Fruit fly (Drosophila melanogaster) whole organism, prepupa: Measurements from ENCODE around the gene APP-BP1.

Experiments used
- Blimp-1 ChIP-seq: fragments of 200-800 bp; sonication (Bioruptor generic); optimal IDR thresholded peaks from 3 replicates; lab custom pipeline; 2017; ENCODE audit warnings: missing biosample characterization, missing genetic modification characterization, mild to moderate bottlenecking, moderate library complexity, missing genetic modification reagents
- CG10631 ChIP-seq: fragments of 200-800 bp; sonication (Bioruptor generic); optimal IDR thresholded peaks from 2 replicates; lab custom pipeline; 2016; ENCODE audit warnings: missing biosample characterization, missing genetic modification characterization
- CG11762 ChIP-seq: fragments of 200-800 bp; sonication (Bioruptor generic); optimal IDR thresholded peaks from 3 replicates; lab custom pipeline; 2016; ENCODE audit warnings: missing biosample characterization, missing genetic modification characterization; ENCODE audit not compliant: insufficient read depth
- CG11902 ChIP-seq: fragments of 200-800 bp; sonication (Bioruptor generic); optimal IDR thresholded peaks from 3 replicates; lab custom pipeline; 2016; ENCODE audit warnings: missing biosample characterization, missing genetic modification characterization
- CG15336 ChIP-seq: fragments of 200-800 bp; sonication (Bioruptor generic); IDR thresholded peaks from 2 replicates; pipeline ENCODE4 v1.3.6; 2022; ENCODE audit warnings: missing biosample characterization, missing genetic modification characterization
- CG1621 ChIP-seq: fragments of 200-800 bp; sonication (Bioruptor generic); optimal IDR thresholded peaks from 3 replicates; lab custom pipeline; 2018; ENCODE audit warnings: missing biosample characterization, mild to moderate bottlenecking, missing genetic modification characterization
- CG3032 ChIP-seq: fragments of 200-800 bp; optimal IDR thresholded peaks from 2 replicates; lab custom pipeline; 2019; ENCODE audit warnings: missing biosample characterization, mild to moderate bottlenecking, missing genetic modification characterization, moderate library complexity
- CG31627 ChIP-seq: fragments of 200-800 bp; sonication (Bioruptor generic); optimal IDR thresholded peaks from 3 replicates; lab custom pipeline; 2016; ENCODE audit warnings: missing biosample characterization, missing genetic modification characterization
- CG32006 ChIP-seq: fragments of 200-800 bp; sonication (Bioruptor generic); optimal IDR thresholded peaks from 3 replicates; lab custom pipeline; 2017; ENCODE audit warnings: missing biosample characterization, mild to moderate bottlenecking, missing genetic modification characterization
- CG34406 ChIP-seq: fragments of 200-800 bp; sonication (Bioruptor generic); optimal IDR thresholded peaks from 3 replicates; lab custom pipeline; 2016; ENCODE audit warnings: missing biosample characterization, missing genetic modification characterization
- CG3919 ChIP-seq: fragments of 200-800 bp; sonication (Bioruptor generic); optimal IDR thresholded peaks from 3 replicates; lab custom pipeline; 2016; ENCODE audit warnings: missing biosample characterization, missing genetic modification characterization
- CG4318 ChIP-seq: fragments of 200-800 bp; sonication (Bioruptor generic); optimal IDR thresholded peaks from 3 replicates; lab custom pipeline; 2017; ENCODE audit warnings: missing biosample characterization, mild to moderate bottlenecking, missing genetic modification characterization
- CG6163 ChIP-seq: fragments of 200-800 bp; sonication (Bioruptor generic); IDR thresholded peaks from 3 replicates; pipeline ENCODE4 v1.3.6; 2022; ENCODE audit warnings: missing biosample characterization, missing genetic modification characterization
- CG6276 ChIP-seq: fragments of 200-800 bp; sonication (Bioruptor generic); optimal IDR thresholded peaks from 2 replicates; lab custom pipeline; 2017; ENCODE audit warnings: missing biosample characterization, mild to moderate bottlenecking, missing genetic modification characterization
- CG6808 ChIP-seq: fragments of 200-800 bp; sonication (Bioruptor generic); optimal IDR thresholded peaks from 3 replicates; lab custom pipeline; 2017; ENCODE audit warnings: missing biosample characterization, missing genetic modification characterization, mild to moderate bottlenecking, moderate library complexity, missing genetic modification reagents
- CG6854 ChIP-seq: fragments of 200-800 bp; sonication (Bioruptor generic); optimal IDR thresholded peaks from 2 replicates; lab custom pipeline; 2017; ENCODE audit warnings: missing biosample characterization, mild to moderate bottlenecking, missing genetic modification characterization
- CG8119 ChIP-seq: fragments of 200-800 bp; sonication (Bioruptor generic); IDR thresholded peaks from 3 replicates; pipeline ENCODE4 v1.3.6; 2022; ENCODE audit warnings: missing biosample characterization, missing genetic modification characterization
- CG8319 ChIP-seq: fragments of 200-800 bp; sonication (Bioruptor generic); optimal IDR thresholded peaks from 3 replicates; lab custom pipeline; 2016; ENCODE audit warnings: missing biosample characterization, missing genetic modification characterization
- CG9139 ChIP-seq: fragments of 200-800 bp; sonication (Bioruptor generic); optimal IDR thresholded peaks from 3 replicates; lab custom pipeline; 2017; ENCODE audit warnings: missing biosample characterization, mild to moderate bottlenecking, missing genetic modification characterization
- Eip78C ChIP-seq: fragments of 200-800 bp; sonication (Bioruptor generic); peaks from one replicate; lab custom pipeline; 2016; ENCODE audit warnings: missing biosample characterization, missing genetic modification characterization
- Ets21C ChIP-seq: fragments of 200-800 bp; sonication (Bioruptor generic); optimal IDR thresholded peaks from 3 replicates; lab custom pipeline; 2016; ENCODE audit warnings: missing biosample characterization, missing genetic modification characterization
- Ets96B ChIP-seq: fragments of 200-800 bp; optimal IDR thresholded peaks from 2 replicates; lab custom pipeline; 2019; ENCODE audit warnings: missing biosample characterization, mild to moderate bottlenecking, missing genetic modification characterization, moderate library complexity
- Hr38 ChIP-seq: sonication (Bioruptor generic); optimal IDR thresholded peaks from 2 replicates; lab custom pipeline; 2016; ENCODE audit warnings: missing biosample characterization, missing genetic modification characterization
- Hr39 ChIP-seq: fragments of 200-800 bp; sonication (Bioruptor generic); optimal IDR thresholded peaks from 2 replicates; lab custom pipeline; 2016; ENCODE audit warnings: missing biosample characterization, missing genetic modification characterization
- Hr4 ChIP-seq: fragments of 200-800 bp; sonication (Bioruptor generic); optimal IDR thresholded peaks from 3 replicates; lab custom pipeline; 2016; ENCODE audit warnings: missing biosample characterization, missing genetic modification characterization
- Lpt ChIP-seq: fragments of 200-800 bp; sonication (Bioruptor generic); optimal IDR thresholded peaks from 3 replicates; lab custom pipeline; 2016; ENCODE audit warnings: missing biosample characterization, missing genetic modification characterization
- Met ChIP-seq: fragments of 200-800 bp; sonication (Bioruptor generic); optimal IDR thresholded peaks from 3 replicates; lab custom pipeline; 2016; ENCODE audit warnings: missing biosample characterization, missing genetic modification characterization
- OdsH ChIP-seq: fragments of 200-800 bp; sonication (Bioruptor generic); optimal IDR thresholded peaks from 3 replicates; lab custom pipeline; 2016; ENCODE audit warnings: missing biosample characterization, missing genetic modification characterization
- Sox102F ChIP-seq: fragments of 200-800 bp; sonication (Bioruptor generic); optimal IDR thresholded peaks from 2 replicates; lab custom pipeline; 2016; ENCODE audit warnings: missing biosample characterization, mild to moderate bottlenecking, missing genetic modification characterization
- Sox15 ChIP-seq: fragments of 200-800 bp; sonication (Bioruptor generic); optimal IDR thresholded peaks from 3 replicates; lab custom pipeline; 2016; ENCODE audit warnings: missing biosample characterization, missing genetic modification characterization
- acj6 ChIP-seq: fragments of 200-800 bp; sonication (Bioruptor generic); optimal IDR thresholded peaks from 3 replicates; lab custom pipeline; 2016; ENCODE audit warnings: missing biosample characterization, missing genetic modification characterization
- cyc ChIP-seq: fragments of 200-800 bp; sonication (Bioruptor generic); optimal IDR thresholded peaks from 3 replicates; lab custom pipeline; 2016; ENCODE audit warnings: missing biosample characterization, missing genetic modification characterization
- dac ChIP-seq: fragments of 200-800 bp; sonication (Bioruptor generic); optimal IDR thresholded peaks from 2 replicates; lab custom pipeline; 2017; ENCODE audit warnings: missing biosample characterization, mild to moderate bottlenecking, missing genetic modification characterization
- eg ChIP-seq: fragments of 200-800 bp; sonication (Bioruptor generic); IDR thresholded peaks from 3 replicates; pipeline ENCODE4 v1.3.6; 2022; ENCODE audit warnings: missing biosample characterization, missing genetic modification characterization
- esn ChIP-seq: fragments of 200-800 bp; sonication (Bioruptor generic); optimal IDR thresholded peaks from 2 replicates; lab custom pipeline; 2016; ENCODE audit warnings: missing biosample characterization, mild to moderate bottlenecking, missing genetic modification characterization, moderate library complexity
- fd85E ChIP-seq: fragments of 200-800 bp; sonication (Bioruptor generic); optimal IDR thresholded peaks from 3 replicates; lab custom pipeline; 2016; ENCODE audit warnings: missing biosample characterization, missing genetic modification characterization
- fkh ChIP-seq: fragments of 200-800 bp; sonication (Bioruptor generic); optimal IDR thresholded peaks from 3 replicates; lab custom pipeline; 2017; ENCODE audit warnings: missing biosample characterization, mild to moderate bottlenecking, missing genetic modification characterization, moderate library complexity
- lz ChIP-seq: fragments of 200-800 bp; sonication (Bioruptor generic); optimal IDR thresholded peaks from 3 replicates; lab custom pipeline; 2016; ENCODE audit warnings: missing biosample characterization, missing genetic modification characterization
- net ChIP-seq: fragments of 200-800 bp; sonication (Bioruptor generic); optimal IDR thresholded peaks from 3 replicates; lab custom pipeline; 2016; ENCODE audit warnings: missing biosample characterization, missing genetic modification characterization
- pdm3 ChIP-seq: fragments of 200-800 bp; sonication (Bioruptor generic); optimal IDR thresholded peaks from 3 replicates; lab custom pipeline; 2016; ENCODE audit warnings: missing biosample characterization, missing genetic modification characterization
- salr ChIP-seq, 2 experiments: fragments of 200-800 bp; sonication (Bioruptor generic); optimal IDR thresholded peaks; 3 replicates each; lab custom pipeline; 2016 to 2018; ENCODE audit warnings: missing biosample characterization in 2 of 2, missing genetic modification characterization in 2 of 2, mild to moderate bottlenecking in 1 of 2
- ss ChIP-seq, 2 experiments: fragments of 200-800 bp; sonication (Bioruptor generic); optimal IDR thresholded peaks; 2 replicates in 1 of 2; 3 replicates in 1 of 2; lab custom pipeline; 2017 to 2018; ENCODE audit warnings: mild to moderate bottlenecking in 2 of 2, missing biosample characterization in 2 of 2, missing genetic modification characterization in 2 of 2, moderate library complexity in 1 of 2
- topi ChIP-seq: fragments of 200-800 bp; sonication (Bioruptor generic); optimal IDR thresholded peaks from 3 replicates; lab custom pipeline; 2016; ENCODE audit warnings: missing biosample characterization, missing genetic modification characterization
- vri ChIP-seq: fragments of 200-800 bp; sonication (Bioruptor generic); optimal IDR thresholded peaks from 3 replicates; lab custom pipeline; 2016; ENCODE audit warnings: missing biosample characterization, mild to moderate bottlenecking, missing genetic modification characterization

Gene APP-BP1

DNA sequence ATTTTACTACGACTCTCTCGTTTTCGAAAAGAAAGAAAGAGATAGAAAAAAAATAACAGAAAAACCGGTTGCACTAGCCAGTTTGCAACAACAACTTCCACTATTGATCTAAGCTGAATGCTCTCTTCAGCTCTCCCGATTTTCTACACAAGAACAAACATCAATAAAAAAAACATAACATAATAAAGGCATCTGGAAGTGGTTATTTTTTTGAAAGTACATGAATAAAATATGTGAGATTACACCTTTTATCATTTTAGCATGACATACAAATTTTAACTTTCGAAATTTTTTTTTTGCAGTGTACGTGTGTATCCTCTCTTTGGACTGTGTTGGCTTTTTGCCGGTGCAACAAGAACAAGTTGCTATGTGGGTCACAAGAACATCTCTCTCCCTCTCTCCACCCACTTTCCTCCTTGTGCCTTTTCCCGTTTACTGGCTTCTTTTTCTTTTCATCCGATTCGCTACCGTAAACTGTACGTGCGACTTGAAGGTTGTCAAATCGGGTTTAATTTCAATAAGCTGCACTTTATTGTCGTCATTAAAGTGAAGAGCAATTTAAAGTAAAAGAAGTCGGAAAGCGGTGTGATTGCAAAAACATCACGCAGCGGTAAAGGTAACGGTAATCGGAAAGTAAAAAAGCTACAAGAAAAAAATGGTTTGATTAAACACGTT, 13.5 kb upstream of the APP-BP1 start (continued):
- TF ChIP-seq vri (GFP tag; lab: Kevin White, UChicago) (peak; percentile 63), CG6163 (GFP tag; lab: Robert Waterston, UW) (peak; percentile 99), dac (GFP tag; lab: Kevin White, UChicago) (peak; percentile 94), CG32006 (GFP tag; lab: Kevin White, UChicago) (peak; percentile 99), acj6 (GFP tag; lab: Kevin White, UChicago) (peak; percentile 97), Lpt (GFP tag; lab: Kevin White, UChicago) (peak; percentile 99), CG3032 (tag; lab: Kevin White, UChicago) (peak; percentile 96), CG8119 (peak; percentile 100), Hr39 (GFP tag; lab: Kevin White, UChicago) (no peak), Eip78C (GFP tag; lab: Kevin White, UChicago) (peak; percentile 100), net (peak; percentile 99), CG31627 (GFP tag; lab: Kevin White, UChicago) (peak; percentile 87), ss (GFP tag; optimal IDR thresholded peaks at IDR 0.05; lab: Kevin White, UChicago) (peak; percentile 95 to 97), CG6808 (GFP tag; lab: Kevin White, UChicago) (peak; percentile 93), CG3919 (GFP tag; lab: Kevin White, UChicago) (peak; percentile 98), CG11902 (GFP tag; lab: Kevin White, UChicago) (peak; percentile 83), Ets21C (peak; percentile 79), Ets96B (tag; lab: Kevin White, UChicago) (peak; percentile 97), Hr4 (GFP tag; lab: Kevin White, UChicago) (peak; percentile 99), lz (GFP tag; lab: Kevin White, UChicago) (peak; percentile 88), Met (GFP tag; lab: Kevin White, UChicago) (no peak), pdm3 (GFP tag; lab: Kevin White, UChicago) (peak; percentile 98), CG1621 (tag; lab: Kevin White, UChicago) (peak; percentile 93), Hr38 (peak; percentile 93), topi (GFP tag; lab: Kevin White, UChicago) (peak; percentile 93), CG6276 (GFP tag; lab: Kevin White, UChicago) (peak; percentile 99)

DNA sequence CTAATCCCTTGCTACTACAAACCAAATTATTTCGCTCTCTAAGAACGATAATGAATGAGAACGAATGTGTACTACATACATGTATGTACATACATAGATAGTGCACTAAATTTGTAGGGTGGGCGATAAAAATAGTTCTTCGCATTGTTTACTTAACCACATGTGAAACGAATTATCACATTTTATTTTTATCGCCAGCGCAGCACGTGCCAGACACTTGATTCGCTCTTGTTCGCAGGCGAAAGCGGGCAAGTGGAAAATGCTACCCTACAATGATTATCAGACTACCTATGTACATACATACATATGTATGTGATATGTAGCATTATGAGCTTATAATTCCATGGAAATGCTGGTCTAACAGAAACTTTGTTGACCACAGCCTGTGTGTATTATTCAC, 12.4 kb upstream of the APP-BP1 start:
- no peak for TF ChIP-seq Ets96B (tag; lab: Kevin White, UChicago)
- TF ChIP-seq Hr39 (GFP tag; lab: Kevin White, UChicago) = no peak
- peak; percentile 84 for TF ChIP-seq fkh (GFP tag; lab: Kevin White, UChicago)
- no peak for TF ChIP-seq Met (GFP tag; lab: Kevin White, UChicago)
- TF ChIP-seq, all 60 proteins: peak for 1

dm6 chr3L:11089805-11090440, 8.3 kb upstream of the APP-BP1 start:
- TF ChIP-seq CG8319 (GFP tag; lab: Kevin White, UChicago) = no peak
- peak; percentile 28 to 57 for TF ChIP-seq ss (GFP tag; optimal IDR thresholded peaks at IDR 0.05; lab: Kevin White, UChicago)
- peak; percentile 42 for TF ChIP-seq cyc (GFP tag; lab: Kevin White, UChicago)
- TF ChIP-seq Sox102F = peak; percentile 76
- peak; percentile 71 for TF ChIP-seq Lpt (GFP tag; lab: Kevin White, UChicago)
- no peak for TF ChIP-seq CG6854 (GFP tag; lab: Kevin White, UChicago)
- TF ChIP-seq fd85E (GFP tag; lab: Kevin White, UChicago) = no peak
- TF ChIP-seq esn (GFP tag; lab: Kevin White, UChicago) = peak; percentile 81
- no peak for TF ChIP-seq CG9139
- peak; percentile 50 for TF ChIP-seq CG11762 (GFP tag; lab: Kevin White, UChicago)
- TF ChIP-seq CG6163 (GFP tag; lab: Robert Waterston, UW) = peak; percentile 65; the same call in 1 of the 3 replicates
- TF ChIP-seq CG6808 (GFP tag; lab: Kevin White, UChicago) = no peak
- TF ChIP-seq eg = peak; percentile 67
- TF ChIP-seq salr (GFP tag; optimal IDR thresholded peaks at IDR 0.05; lab: Kevin White, UChicago) = peak in 1 of 2 experiments; percentile 85
- TF ChIP-seq CG15336 = peak; percentile 82
- peak; percentile 77 for TF ChIP-seq OdsH (GFP tag; lab: Kevin White, UChicago)
- peak; percentile 78 for TF ChIP-seq Met (GFP tag; lab: Kevin White, UChicago)
- peak; percentile 8 for TF ChIP-seq Sox15 (GFP tag; lab: Kevin White, UChicago)
- TF ChIP-seq pdm3 (GFP tag; lab: Kevin White, UChicago) = peak; percentile 73
- peak; percentile 11 for TF ChIP-seq CG3032 (tag; lab: Kevin White, UChicago)
- peak; percentile 60 for TF ChIP-seq lz (GFP tag; lab: Kevin White, UChicago)
- no peak for TF ChIP-seq CG1621 (tag; lab: Kevin White, UChicago)
- peak; percentile 69 for TF ChIP-seq CG34406 (GFP tag; lab: Kevin White, UChicago)
- TF ChIP-seq CG10631 = peak; percentile 61
- TF ChIP-seq CG4318 (GFP tag; lab: Kevin White, UChicago) = peak; percentile 77
- no peak for TF ChIP-seq Blimp-1
